Worm (Caenorhabditis elegans) whole organism, L1 larva: ENCODE data around the gene R09H10.6.

ENCODE experiments used
- C16A3.4 ChIP-seq: fragments of 150-350 bp; optimal IDR thresholded peaks from 2 replicates; lab custom pipeline; 2014; ENCODE audit warnings: missing biosample characterization, missing genetic modification characterization
- C34B4.2 ChIP-seq: sonication (generic microtip); optimal IDR thresholded peaks from 2 replicates; lab custom pipeline; 2017; ENCODE audit warnings: mild to moderate bottlenecking, missing genetic modification characterization, missing compliant biosample characterization
- F16B12.6 ChIP-seq: fragments of 150-350 bp; optimal IDR thresholded peaks from 2 replicates; lab custom pipeline; 2014; ENCODE audit warnings: missing biosample characterization, missing genetic modification characterization
- aha-1 ChIP-seq: fragments of 150-350 bp; optimal IDR thresholded peaks from 2 replicates; lab custom pipeline; 2014; ENCODE audit warnings: missing biosample characterization, missing genetic modification characterization
- aly-2 ChIP-seq: fragments of 150-350 bp; optimal IDR thresholded peaks from 2 replicates; lab custom pipeline; 2014; ENCODE audit warnings: missing biosample characterization, missing genetic modification characterization
- ama-1 ChIP-seq: fragments of 150-350 bp; optimal IDR thresholded peaks from 2 replicates; lab custom pipeline; 2014
- blmp-1 ChIP-seq: fragments of 150-350 bp; optimal IDR thresholded peaks from 2 replicates; lab custom pipeline; 2014; ENCODE audit warnings: missing biosample characterization, missing genetic modification characterization
- dsc-1 ChIP-seq: sonication (generic microtip); optimal IDR thresholded peaks from 2 replicates; lab custom pipeline; 2016; ENCODE audit warnings: mild to moderate bottlenecking, missing genetic modification characterization, missing compliant biosample characterization
- efl-1 ChIP-seq, 4 experiments: fragments of 150-350 bp; optimal IDR thresholded peaks in 3 of 4; peaks in 1 of 4; 1 replicate in 1 of 4; 2 replicates in 3 of 4; lab custom pipeline; 2014; ENCODE audit warnings: missing biosample characterization in 2 of 4, missing genetic modification characterization in 2 of 4, missing genetic modification reagents in 2 of 4
- efl-3 ChIP-seq: fragments of 200-800 bp; sonication (Bioruptor generic); optimal IDR thresholded peaks from 2 replicates; lab custom pipeline; 2018; ENCODE audit warnings: mild to moderate bottlenecking, missing genetic modification characterization, missing compliant biosample characterization
- egl-27 ChIP-seq, 2 experiments: fragments of 150-350 bp in 1 of 2; sonication (generic microtip); optimal IDR thresholded peaks; 3 replicates each; lab custom pipeline; 2017 to 2018; ENCODE audit warnings: missing biosample characterization in 2 of 2, missing genetic modification characterization in 2 of 2, missing genetic modification reagents in 2 of 2
- elt-3 ChIP-seq, 6 experiments: fragments of 150-350 bp in 1 of 6; sonication (generic microtip); optimal IDR thresholded peaks; 2 replicates each; lab custom pipeline; 2017 to 2018; ENCODE audit warnings: missing biosample characterization in 6 of 6, missing genetic modification characterization in 6 of 6, inconsistent platforms in 1 of 6
- ets-5 ChIP-seq: fragments of 200-800 bp; sonication (Bioruptor generic); IDR thresholded peaks from 2 replicates; pipeline ENCODE4 v1.3.6; 2022; ENCODE audit warnings: missing genetic modification characterization, missing compliant biosample characterization
- fkh-10 ChIP-seq: sonication (generic microtip); optimal IDR thresholded peaks from 2 replicates; lab custom pipeline; 2017; ENCODE audit warnings: missing biosample characterization, missing genetic modification reagents, missing genetic modification characterization
- fkh-8 ChIP-seq: sonication (generic microtip); optimal IDR thresholded peaks from 2 replicates; lab custom pipeline; 2016; ENCODE audit warnings: mild to moderate bottlenecking, missing genetic modification characterization, missing compliant biosample characterization
- fos-1 ChIP-seq: fragments of 150-350 bp; optimal IDR thresholded peaks from 2 replicates; lab custom pipeline; 2014; ENCODE audit warnings: missing biosample characterization, missing genetic modification characterization
- hlh-4 ChIP-seq: sonication (generic microtip); optimal IDR thresholded peaks from 2 replicates; lab custom pipeline; 2016; ENCODE audit warnings: mild to moderate bottlenecking, missing genetic modification characterization, missing compliant biosample characterization
- hpl-2 ChIP-seq: fragments of 150-350 bp; optimal IDR thresholded peaks from 2 replicates; lab custom pipeline; 2014; ENCODE audit warnings: missing biosample characterization, missing genetic modification reagents, missing genetic modification characterization
- jun-1 ChIP-seq: fragments of 150-350 bp; optimal IDR thresholded peaks from 2 replicates; lab custom pipeline; 2014; ENCODE audit warnings: missing biosample characterization, missing genetic modification reagents, missing genetic modification characterization
- lin-14 ChIP-seq: fragments of 200-800 bp; sonication (Bioruptor generic); optimal IDR thresholded peaks from 2 replicates; lab custom pipeline; 2018; ENCODE audit warnings: mild to moderate bottlenecking, missing genetic modification characterization, moderate library complexity, missing compliant biosample characterization
- lin-35 ChIP-seq, 2 experiments: fragments of 150-350 bp; optimal IDR thresholded peaks; 2 replicates each; lab custom pipeline; 2014; ENCODE audit warnings: missing biosample characterization in 2 of 2, missing genetic modification characterization in 2 of 2, missing genetic modification reagents in 2 of 2
- lir-3 ChIP-seq: sonication (generic microtip); optimal IDR thresholded peaks from 2 replicates; lab custom pipeline; 2016; ENCODE audit warnings: mild to moderate bottlenecking, missing genetic modification characterization, moderate library complexity, missing compliant biosample characterization; ENCODE audit not compliant: poor library complexity
- mab-9 ChIP-seq: fragments of 200-800 bp; sonication (Bioruptor generic); IDR thresholded peaks from 2 replicates; pipeline ENCODE4 v1.3.6; 2022; ENCODE audit warnings: missing genetic modification reagents, missing genetic modification characterization, missing compliant biosample characterization
- mdl-1 ChIP-seq, 2 experiments: fragments of 150-350 bp; optimal IDR thresholded peaks; 2 replicates each; lab custom pipeline; 2014 to 2017; ENCODE audit warnings: missing biosample characterization in 2 of 2, missing genetic modification characterization in 2 of 2, inconsistent platforms in 1 of 2
- mep-1 ChIP-seq: fragments of 150-350 bp; optimal IDR thresholded peaks from 2 replicates; lab custom pipeline; 2014; ENCODE audit warnings: missing biosample characterization, missing genetic modification characterization
- nhr-11 ChIP-seq: fragments of 150-350 bp; optimal IDR thresholded peaks from 2 replicates; lab custom pipeline; 2014; ENCODE audit warnings: missing biosample characterization, missing genetic modification characterization
- nhr-20 ChIP-seq: sonication (generic microtip); optimal IDR thresholded peaks from 2 replicates; lab custom pipeline; 2016; ENCODE audit warnings: mild to moderate bottlenecking, missing genetic modification characterization, missing compliant biosample characterization
- nhr-28 ChIP-seq: fragments of 150-350 bp; optimal IDR thresholded peaks from 2 replicates; lab custom pipeline; 2014; ENCODE audit warnings: missing biosample characterization, missing genetic modification characterization
- nhr-47 ChIP-seq: sonication (generic microtip); optimal IDR thresholded peaks from 2 replicates; lab custom pipeline; 2016; ENCODE audit warnings: mild to moderate bottlenecking, missing genetic modification characterization, moderate library complexity, missing compliant biosample characterization
- nhr-71 ChIP-seq: sonication (generic microtip); optimal IDR thresholded peaks from 2 replicates; lab custom pipeline; 2016; ENCODE audit warnings: mild to moderate bottlenecking, missing genetic modification characterization, moderate library complexity, missing compliant biosample characterization
- nhr-76 ChIP-seq: sonication (generic microtip); optimal IDR thresholded peaks from 2 replicates; lab custom pipeline; 2017; ENCODE audit warnings: missing biosample characterization, missing genetic modification characterization
- nhr-77 ChIP-seq: fragments of 150-350 bp; optimal IDR thresholded peaks from 2 replicates; lab custom pipeline; 2014; ENCODE audit warnings: missing biosample characterization, missing genetic modification characterization
- nhr-85 ChIP-seq: sonication (generic microtip); peaks from one replicate; lab custom pipeline; 2016; ENCODE audit warnings: missing genetic modification characterization, inconsistent platforms, missing compliant biosample characterization
- pax-3 ChIP-seq: fragments of 200-800 bp; sonication (Bioruptor generic); optimal IDR thresholded peaks from 2 replicates; lab custom pipeline; 2018; ENCODE audit warnings: mild to moderate bottlenecking, missing genetic modification characterization, moderate library complexity, missing compliant biosample characterization
- snu-23 ChIP-seq: sonication (generic microtip); optimal IDR thresholded peaks from 2 replicates; lab custom pipeline; 2016; ENCODE audit warnings: missing genetic modification characterization, missing compliant biosample characterization
- sox-4 ChIP-seq: sonication (generic microtip); optimal IDR thresholded peaks from 2 replicates; lab custom pipeline; 2016; ENCODE audit warnings: missing genetic modification characterization, missing compliant biosample characterization
- sptf-1 ChIP-seq: fragments of 150-350 bp; optimal IDR thresholded peaks from 2 replicates; lab custom pipeline; 2014; ENCODE audit warnings: missing biosample characterization, missing genetic modification characterization
- tbx-2 ChIP-seq: sonication (generic microtip); optimal IDR thresholded peaks from 2 replicates; lab custom pipeline; 2016; ENCODE audit warnings: missing genetic modification characterization, missing compliant biosample characterization
- unc-86 ChIP-seq: sonication (generic microtip); optimal IDR thresholded peaks from 2 replicates; lab custom pipeline; 2016; ENCODE audit warnings: missing genetic modification characterization, missing compliant biosample characterization
- unc-98 ChIP-seq: fragments of 200-800 bp; sonication (Bioruptor generic); IDR thresholded peaks from 2 replicates; pipeline ENCODE4 v1.3.6; 2022; ENCODE audit warnings: missing genetic modification characterization, missing compliant biosample characterization
- ztf-11 ChIP-seq, 2 experiments: sonication (generic microtip); optimal IDR thresholded peaks; 2 replicates each; lab custom pipeline; 2016 to 2017; ENCODE audit warnings: missing genetic modification characterization in 2 of 2, missing biosample characterization in 1 of 2, missing compliant biosample characterization in 1 of 2
- ztf-4 ChIP-seq: fragments of 150-350 bp; optimal IDR thresholded peaks from 2 replicates; lab custom pipeline; 2014; ENCODE audit warnings: missing biosample characterization, missing genetic modification characterization

R09H10.6 gene

DNA sequence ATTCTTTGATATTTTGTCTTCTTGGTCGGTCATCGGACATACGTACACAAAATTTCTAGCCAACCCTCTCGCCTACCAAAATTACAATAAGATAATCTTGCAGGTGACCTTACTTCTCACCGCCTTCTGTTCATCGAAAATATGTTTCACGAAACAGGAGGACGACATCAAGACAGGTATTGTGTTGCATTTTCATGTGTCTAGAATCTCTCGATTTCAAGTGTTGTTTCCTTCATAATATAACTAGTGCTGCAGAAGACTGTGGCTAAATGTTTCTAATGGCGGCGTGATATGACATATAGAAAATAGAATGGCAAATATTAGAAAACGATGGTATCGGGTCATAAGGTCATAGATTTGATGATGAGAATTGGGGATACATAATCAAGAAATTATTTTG, 8.7 kb downstream of the R09H10.6 start:
- no peak for TF ChIP-seq efl-1 (optimal IDR thresholded peaks at IDR 0.05; lab: Kevin White, UChicago)
- TF ChIP-seq efl-1 (GFP tag; optimal IDR thresholded peaks at IDR 0.05 in 1 of 2; lab: Kevin White, UChicago) = peak in 1 of 2 experiments; percentile 18
- no peak for TF ChIP-seq fos-1
- no peak for TF ChIP-seq ztf-11 (tag; optimal IDR thresholded peaks at IDR 0.05; lab: Kevin White, UChicago)
- no peak for TF ChIP-seq efl-3 (GFP tag; lab: Kevin White, UChicago)
- TF ChIP-seq ets-5 (GFP tag; lab: Robert Waterston, UW) = no peak
- no peak for TF ChIP-seq F16B12.6 (tag; lab: Kevin White, UChicago)
- TF ChIP-seq blmp-1 = peak; percentile 44
- TF ChIP-seq aha-1 = no peak
- TF ChIP-seq nhr-47 (tag; lab: Kevin White, UChicago) = no peak
- TF ChIP-seq egl-27 (tag; optimal IDR thresholded peaks at IDR 0.05; lab: Kevin White, UChicago) = no peak
- TF ChIP-seq ztf-4 (tag; lab: Kevin White, UChicago) = no peak
- TF ChIP-seq lir-3 (tag; lab: Kevin White, UChicago) = no peak
- TF ChIP-seq elt-3 (tag; optimal IDR thresholded peaks at IDR 0.05; lab: Kevin White, UChicago) = peak in 1 of 6 experiments; percentile 46
- TF ChIP-seq mep-1 (tag; lab: Kevin White, UChicago) = no peak
- peak; percentile 66 for TF ChIP-seq nhr-85 (tag; lab: Kevin White, UChicago)
- no peak for TF ChIP-seq aly-2 (tag; lab: Kevin White, UChicago)
- TF ChIP-seq hpl-2 (GFP tag; lab: Kevin White, UChicago) = no peak
- no peak for TF ChIP-seq nhr-76 (tag; lab: Kevin White, UChicago)
- peak; percentile 50 for TF ChIP-seq nhr-20 (tag; lab: Kevin White, UChicago)
- TF ChIP-seq jun-1 (tag; lab: Kevin White, UChicago) = no peak
- no peak for TF ChIP-seq C16A3.4 (tag; lab: Kevin White, UChicago)
- no peak for TF ChIP-seq nhr-71 (tag; lab: Kevin White, UChicago)
- no peak for TF ChIP-seq ama-1 (lab: Kevin White, UChicago)
- no peak for TF ChIP-seq unc-86
- no peak for TF ChIP-seq sptf-1 (tag; lab: Kevin White, UChicago)
- TF ChIP-seq snu-23 (GFP tag; lab: Kevin White, UChicago) = peak; percentile 24
- no peak for TF ChIP-seq sox-4 (tag; lab: Kevin White, UChicago)
- no peak for TF ChIP-seq fkh-10 (GFP tag; lab: Kevin White, UChicago)
- no peak for TF ChIP-seq nhr-77 (tag; lab: Kevin White, UChicago)
- TF ChIP-seq dsc-1 = no peak
- TF ChIP-seq tbx-2 (tag; lab: Kevin White, UChicago) = no peak
- peak in 1 of 2 experiments; percentile 12 for TF ChIP-seq lin-35 (GFP tag; optimal IDR thresholded peaks at IDR 0.05; lab: Kevin White, UChicago)
- no peak for TF ChIP-seq mdl-1 (tag; optimal IDR thresholded peaks at IDR 0.05; lab: Kevin White, UChicago)
- no peak for TF ChIP-seq mab-9 (GFP tag; lab: Robert Waterston, UW)
- TF ChIP-seq fkh-8 (tag; lab: Kevin White, UChicago) = no peak
- TF ChIP-seq C34B4.2 (tag; lab: Kevin White, UChicago) = no peak
- no peak for TF ChIP-seq nhr-11 (tag; lab: Kevin White, UChicago)
- TF ChIP-seq hlh-4 = no peak
- TF ChIP-seq nhr-28 (tag; lab: Kevin White, UChicago) = no peak
- no peak for TF ChIP-seq unc-98 (GFP tag; lab: Robert Waterston, UW)
- TF ChIP-seq lin-14 (GFP tag; lab: Kevin White, UChicago) = peak; percentile 65

DNA sequence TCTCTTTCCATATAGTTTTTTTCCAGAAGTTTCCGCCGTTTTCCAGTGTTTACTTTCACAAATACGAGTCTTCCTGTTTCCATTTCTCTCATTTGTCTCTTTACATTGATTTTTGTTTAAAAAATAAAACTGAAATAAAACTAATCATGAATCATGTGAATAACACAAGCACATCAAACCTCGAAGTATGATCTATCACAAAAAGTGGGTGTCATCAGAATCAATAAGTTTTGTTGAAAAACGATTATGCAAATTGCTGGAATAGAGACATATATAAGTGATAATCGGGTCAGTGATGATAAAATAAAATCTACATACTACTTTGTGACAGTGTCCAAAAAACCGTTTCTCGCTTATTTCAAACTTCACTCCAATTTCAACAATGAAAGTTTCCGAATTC, 12.4 kb downstream of the R09H10.6 start, which contains the start of gene R09H10.7:
TSS of gene R09H10.7 (plus strand) at position 301 of the 400 bp plus-strand sequence.
- TF ChIP-seq hlh-4 = no peak
- TF ChIP-seq pax-3 = no peak
